Worm (Caenorhabditis elegans) whole organism, L1 larva: Measurements from ENCODE around the gene srd-42.

Source experiments
- ama-1 ChIP-seq: fragments of 150-350 bp; optimal IDR thresholded peaks from 2 replicates; lab custom pipeline; 2014
- jun-1 ChIP-seq: fragments of 150-350 bp; optimal IDR thresholded peaks from 2 replicates; lab custom pipeline; 2014; ENCODE audit warnings: missing biosample characterization, missing genetic modification reagents, missing genetic modification characterization
- lin-39 ChIP-seq: fragments of 150-350 bp; optimal IDR thresholded peaks from 2 replicates; lab custom pipeline; 2014; ENCODE audit warnings: missing biosample characterization, missing genetic modification reagents, missing genetic modification characterization
- mdl-1 ChIP-seq, 2 experiments: fragments of 150-350 bp; optimal IDR thresholded peaks; 2 replicates each; lab custom pipeline; 2014 to 2017; ENCODE audit warnings: missing biosample characterization in 2 of 2, missing genetic modification characterization in 2 of 2, inconsistent platforms in 1 of 2
- nhr-11 ChIP-seq: fragments of 150-350 bp; optimal IDR thresholded peaks from 2 replicates; lab custom pipeline; 2014; ENCODE audit warnings: missing biosample characterization, missing genetic modification characterization
- nhr-12 ChIP-seq: sonication (generic microtip); optimal IDR thresholded peaks from 2 replicates; lab custom pipeline; 2017; ENCODE audit warnings: missing biosample characterization, missing genetic modification characterization
- nhr-77 ChIP-seq: fragments of 150-350 bp; optimal IDR thresholded peaks from 2 replicates; lab custom pipeline; 2014; ENCODE audit warnings: missing biosample characterization, missing genetic modification characterization
- snpc-4 ChIP-seq: fragments of 150-350 bp; optimal IDR thresholded peaks from 2 replicates; lab custom pipeline; 2014; ENCODE audit warnings: missing biosample characterization, missing genetic modification characterization
- unc-62 ChIP-seq: fragments of 150-350 bp; optimal IDR thresholded peaks from 2 replicates; lab custom pipeline; 2014; ENCODE audit warnings: missing biosample characterization, missing genetic modification reagents, missing genetic modification characterization

DNA sequence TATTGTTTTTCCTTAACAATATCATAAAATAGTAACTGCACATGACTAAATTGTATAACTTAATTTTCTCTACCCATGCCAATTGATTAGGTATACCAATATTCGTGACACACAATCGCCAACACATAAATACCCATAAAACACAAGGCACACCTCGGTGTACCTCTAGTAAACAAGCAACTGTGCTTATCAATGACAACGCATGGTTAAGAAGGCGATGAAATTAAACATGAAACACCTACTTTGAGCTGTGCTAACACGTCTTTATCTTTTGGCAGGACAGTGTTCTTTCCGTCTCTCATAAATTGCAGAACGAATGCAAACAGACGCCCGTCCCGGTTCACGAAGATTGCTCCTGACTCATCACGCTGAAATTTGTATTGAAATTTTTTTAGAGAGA, 7.5 kb upstream of the srd-42 start:
- TF ChIP-seq nhr-77 (tag; lab: Kevin White, UChicago) (no peak), mdl-1 (tag; optimal IDR thresholded peaks at IDR 0.05; lab: Kevin White, UChicago) (peak in 1 of 2 experiments; percentile 30), jun-1 (peak; percentile 12), unc-62 (no peak), nhr-11 (tag; lab: Kevin White, UChicago) (no peak), snpc-4 (tag; lab: Kevin White, UChicago) (no peak), nhr-12 (tag; lab: Kevin White, UChicago) (no peak), ama-1 (lab: Kevin White, UChicago) (no peak), lin-39 (no peak)
